Worm (Caenorhabditis elegans) whole organism, early embryonic: ENCODE measurements around the gene ceh-79.

Source experiments
- ama-1 ChIP-seq: fragments of 150-350 bp; optimal IDR thresholded peaks from 2 replicates; lab custom pipeline; 2014
- ceh-36 ChIP-seq: sonication (generic microtip); optimal IDR thresholded peaks from 2 replicates; lab custom pipeline; 2016; ENCODE audit warnings: missing genetic modification characterization, inconsistent platforms, missing compliant biosample characterization
- ets-7 ChIP-seq: sonication (generic microtip); optimal IDR thresholded peaks from 2 replicates; lab custom pipeline; 2016; ENCODE audit warnings: missing genotype, missing genetic modification characterization, missing compliant biosample characterization
- flt-1 ChIP-seq: fragments of 200-800 bp; sonication (Bioruptor generic); IDR thresholded peaks from 2 replicates; pipeline ENCODE4 v1.3.6; 2022; ENCODE audit warnings: missing genetic modification characterization, missing compliant biosample characterization
- hmg-4 ChIP-seq: fragments of 200-800 bp; sonication (Bioruptor generic); optimal IDR thresholded peaks from 2 replicates; lab custom pipeline; 2018; ENCODE audit warnings: mild to moderate bottlenecking, missing genetic modification characterization, missing compliant biosample characterization
- hnd-1 ChIP-seq: sonication (generic microtip); optimal IDR thresholded peaks from 2 replicates; lab custom pipeline; 2016; ENCODE audit warnings: missing genetic modification characterization, missing compliant biosample characterization
- scrt-1 ChIP-seq: fragments of 200-800 bp; sonication (Bioruptor generic); IDR thresholded peaks from 2 replicates; pipeline ENCODE4 v1.3.6; 2022; ENCODE audit warnings: missing genetic modification characterization, missing compliant biosample characterization
- sea-1 ChIP-seq: fragments of 200-800 bp; sonication (Bioruptor generic); conservative IDR thresholded peaks from 2 replicates; pipeline ENCODE4 v1.3.6; 2022; ENCODE audit warnings: missing genetic modification characterization, missing compliant biosample characterization
- tbx-37 ChIP-seq: fragments of 200-800 bp; sonication (Bioruptor generic); conservative IDR thresholded peaks from 2 replicates; pipeline ENCODE4 v1.3.6; 2022; ENCODE audit warnings: missing genetic modification reagents, missing genetic modification characterization, missing compliant biosample characterization

DNA sequence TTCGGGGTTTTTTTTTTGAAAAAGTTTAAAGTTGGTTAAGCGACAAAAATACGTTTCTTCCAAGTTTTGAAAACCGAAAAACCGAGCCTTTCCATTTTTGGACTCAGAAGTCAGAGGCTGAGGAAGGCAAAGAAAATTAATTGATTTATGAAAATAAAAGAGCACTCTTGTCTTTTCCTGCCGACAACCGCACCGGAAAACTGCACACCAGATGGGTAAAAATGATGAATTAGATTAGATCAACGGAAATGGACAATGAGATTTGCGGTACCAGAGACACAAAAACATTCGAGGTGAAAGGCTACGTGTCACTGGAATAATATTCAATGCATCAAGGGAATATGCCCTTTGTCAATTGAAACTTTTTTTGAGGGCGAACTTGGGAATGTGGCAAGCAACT is 7.1 kb upstream of the ceh-79 start:
- no peak for TF ChIP-seq sea-1 (GFP tag; lab: Robert Waterston, UW)
- TF ChIP-seq ama-1 (lab: Kevin White, UChicago): no peak
- no peak for TF ChIP-seq hnd-1
- no peak for TF ChIP-seq scrt-1 (GFP tag; lab: Robert Waterston, UW)
- no peak for TF ChIP-seq ets-7 (tag; lab: Kevin White, UChicago)
- no peak for TF ChIP-seq hmg-4
- no peak for TF ChIP-seq tbx-37 (GFP tag; lab: Robert Waterston, UW)
- no peak for TF ChIP-seq flt-1 (GFP tag; lab: Robert Waterston, UW)
- TF ChIP-seq ceh-36 (tag; lab: Kevin White, UChicago): no peak
